Worm (Caenorhabditis elegans) whole organism, late embryonic: ENCODE data around the gene crn-2.
A peak's percentile ranks its signal among the peaks of the same experiment; 100 is the strongest.

ENCODE experiments used
- C38D4.7 ChIP-seq: fragments of 200-800 bp; sonication (Bioruptor generic); optimal IDR thresholded peaks from 2 replicates; lab custom pipeline; 2018; ENCODE audit warnings: mild to moderate bottlenecking, missing genetic modification characterization, moderate library complexity, missing compliant biosample characterization
- K02D7.2 ChIP-seq: sonication (generic microtip); optimal IDR thresholded peaks from 2 replicates; lab custom pipeline; 2017; ENCODE audit warnings: mild to moderate bottlenecking, missing genetic modification characterization, missing compliant biosample characterization
- K09A11.1 ChIP-seq: sonication (generic microtip); optimal IDR thresholded peaks from 2 replicates; lab custom pipeline; 2017; ENCODE audit warnings: antibody characterized with exemption, mild to moderate bottlenecking, missing genetic modification characterization, missing compliant biosample characterization; ENCODE audit not compliant: insufficient read depth
- T23F11.4 ChIP-seq: fragments of 200-800 bp; sonication (Bioruptor generic); optimal IDR thresholded peaks from 2 replicates; lab custom pipeline; 2018; ENCODE audit warnings: mild to moderate bottlenecking, missing genetic modification characterization, missing compliant biosample characterization
- ahr-1 ChIP-seq: sonication (generic microtip); optimal IDR thresholded peaks from 2 replicates; lab custom pipeline; 2016; ENCODE audit warnings: missing genetic modification characterization, missing compliant biosample characterization
- ceh-14 ChIP-seq: sonication (generic microtip); optimal IDR thresholded peaks from 2 replicates; lab custom pipeline; 2016; ENCODE audit warnings: missing genotype, missing genetic modification characterization, missing compliant biosample characterization
- ceh-2 ChIP-seq: sonication (generic microtip); optimal IDR thresholded peaks from 2 replicates; lab custom pipeline; 2016; ENCODE audit warnings: missing genotype, missing genetic modification characterization, missing compliant biosample characterization
- ceh-22 ChIP-seq: sonication (generic microtip); optimal IDR thresholded peaks from 2 replicates; lab custom pipeline; 2017; ENCODE audit warnings: missing biosample characterization, missing genetic modification characterization
- ceh-31 ChIP-seq: sonication (generic microtip); optimal IDR thresholded peaks from 2 replicates; lab custom pipeline; 2016; ENCODE audit warnings: missing genetic modification characterization, missing compliant biosample characterization
- ceh-48 ChIP-seq: sonication (generic microtip); optimal IDR thresholded peaks from 2 replicates; lab custom pipeline; 2016; ENCODE audit warnings: missing genetic modification characterization, inconsistent platforms, missing compliant biosample characterization
- ceh-9 ChIP-seq: sonication (generic microtip); optimal IDR thresholded peaks from 2 replicates; lab custom pipeline; 2016; ENCODE audit warnings: mild to moderate bottlenecking, missing genetic modification characterization, inconsistent platforms, missing compliant biosample characterization
- che-1 ChIP-seq: sonication (generic microtip); optimal IDR thresholded peaks from 2 replicates; lab custom pipeline; 2016; ENCODE audit warnings: mild to moderate bottlenecking, missing genetic modification characterization, missing compliant biosample characterization
- dmd-4 ChIP-seq: sonication (generic microtip); optimal IDR thresholded peaks from 2 replicates; lab custom pipeline; 2016; ENCODE audit warnings: borderline replicate concordance, missing genetic modification characterization, missing compliant biosample characterization
- dve-1 ChIP-seq: sonication (generic microtip); optimal IDR thresholded peaks from 2 replicates; lab custom pipeline; 2017; ENCODE audit warnings: antibody characterized with exemption, mild to moderate bottlenecking, missing genetic modification characterization, missing compliant biosample characterization
- elt-2 ChIP-seq: sonication (generic microtip); optimal IDR thresholded peaks from 2 replicates; lab custom pipeline; 2016; ENCODE audit warnings: missing genetic modification reagents, missing genetic modification characterization, missing compliant biosample characterization
- elt-4 ChIP-seq: sonication (generic microtip); optimal IDR thresholded peaks from 2 replicates; lab custom pipeline; 2016; ENCODE audit warnings: missing genetic modification characterization, missing compliant biosample characterization
- ets-4 ChIP-seq: sonication (generic microtip); optimal IDR thresholded peaks from 2 replicates; lab custom pipeline; 2016; ENCODE audit warnings: missing genetic modification characterization, missing compliant biosample characterization
- fax-1 ChIP-seq: sonication (generic microtip); optimal IDR thresholded peaks from 2 replicates; lab custom pipeline; 2016; ENCODE audit warnings: missing genotype, missing genetic modification characterization, missing compliant biosample characterization
- fkh-10 ChIP-seq: fragments of 150-350 bp; optimal IDR thresholded peaks from 2 replicates; lab custom pipeline; 2014; ENCODE audit warnings: missing biosample characterization, missing genetic modification reagents, missing genetic modification characterization
- fkh-6 ChIP-seq: sonication (generic microtip); optimal IDR thresholded peaks from 2 replicates; lab custom pipeline; 2016; ENCODE audit warnings: missing genetic modification characterization, missing compliant biosample characterization
- gmeb-2 ChIP-seq: sonication (generic microtip); optimal IDR thresholded peaks from 2 replicates; lab custom pipeline; 2016; ENCODE audit warnings: missing genetic modification characterization, inconsistent platforms, missing compliant biosample characterization
- hlh-13 ChIP-seq: fragments of 200-800 bp; sonication (Bioruptor generic); optimal IDR thresholded peaks from 2 replicates; lab custom pipeline; 2018; ENCODE audit warnings: mild to moderate bottlenecking, missing genetic modification characterization, missing compliant biosample characterization
- hlh-15 ChIP-seq: sonication (generic microtip); optimal IDR thresholded peaks from 2 replicates; lab custom pipeline; 2016; ENCODE audit warnings: missing genetic modification characterization, missing compliant biosample characterization
- hlh-30 ChIP-seq: sonication (generic microtip); optimal IDR thresholded peaks from 2 replicates; lab custom pipeline; 2017; ENCODE audit warnings: antibody characterized with exemption, missing genetic modification characterization, missing compliant biosample characterization; ENCODE audit not compliant: insufficient read depth
- hlh-8 ChIP-seq: sonication (generic microtip); optimal IDR thresholded peaks from 2 replicates; lab custom pipeline; 2016; ENCODE audit warnings: missing genotype, missing genetic modification characterization, missing compliant biosample characterization
- lin-11 ChIP-seq: fragments of 200-800 bp; sonication (Bioruptor generic); optimal IDR thresholded peaks from 2 replicates; lab custom pipeline; 2018; ENCODE audit warnings: mild to moderate bottlenecking, missing genetic modification characterization, missing compliant biosample characterization
- madf-2 ChIP-seq: sonication (generic microtip); optimal IDR thresholded peaks from 2 replicates; lab custom pipeline; 2017; ENCODE audit warnings: missing genetic modification characterization, missing compliant biosample characterization
- mec-3 ChIP-seq: sonication (generic microtip); optimal IDR thresholded peaks from 2 replicates; lab custom pipeline; 2016; ENCODE audit warnings: borderline replicate concordance, missing genetic modification characterization, missing compliant biosample characterization
- nfya-1 ChIP-seq: sonication (generic microtip); optimal IDR thresholded peaks from 2 replicates; lab custom pipeline; 2017; ENCODE audit warnings: missing genetic modification characterization, mild to moderate bottlenecking, missing compliant biosample characterization, antibody characterized with exemption, moderate library complexity
- pag-3 ChIP-seq: sonication (generic microtip); optimal IDR thresholded peaks from 2 replicates; lab custom pipeline; 2016; ENCODE audit warnings: missing compliant biosample characterization, missing genetic modification characterization, borderline replicate concordance
- pax-1 ChIP-seq: fragments of 150-350 bp; optimal IDR thresholded peaks from 2 replicates; lab custom pipeline; 2014; ENCODE audit warnings: missing biosample characterization, missing genetic modification characterization
- pha-4 ChIP-seq: fragments of 150-350 bp; optimal IDR thresholded peaks from 2 replicates; lab custom pipeline; 2018; ENCODE audit warnings: missing biosample characterization, missing genetic modification reagents, missing genetic modification characterization
- pros-1 ChIP-seq: fragments of 150-350 bp; optimal IDR thresholded peaks from 2 replicates; lab custom pipeline; 2014; ENCODE audit warnings: missing biosample characterization, missing genetic modification reagents, missing genetic modification characterization
- ref-2 ChIP-seq: sonication (generic microtip); optimal IDR thresholded peaks from 2 replicates; lab custom pipeline; 2016; ENCODE audit warnings: missing genetic modification characterization, missing compliant biosample characterization
- rnt-1 ChIP-seq: sonication (generic microtip); optimal IDR thresholded peaks from 2 replicates; lab custom pipeline; 2016; ENCODE audit warnings: missing genetic modification characterization, missing compliant biosample characterization
- sdc-2 ChIP-seq: sonication (generic microtip); optimal IDR thresholded peaks from 2 replicates; lab custom pipeline; 2016; ENCODE audit warnings: missing genotype, missing genetic modification characterization, missing compliant biosample characterization
- sox-2 ChIP-seq: fragments of 200-800 bp; sonication (Bioruptor generic); IDR thresholded peaks from 2 replicates; pipeline ENCODE4 v1.3.6; 2022; ENCODE audit warnings: missing genetic modification reagents, missing genetic modification characterization, missing compliant biosample characterization
- syd-9 ChIP-seq: sonication (generic microtip); optimal IDR thresholded peaks from 2 replicates; lab custom pipeline; 2016; ENCODE audit warnings: mild to moderate bottlenecking, missing genetic modification characterization, moderate library complexity, missing compliant biosample characterization
- tbx-2 ChIP-seq: sonication (generic microtip); optimal IDR thresholded peaks from 2 replicates; lab custom pipeline; 2016; ENCODE audit warnings: missing genetic modification characterization, missing compliant biosample characterization
- ttx-3 ChIP-seq: sonication (generic microtip); optimal IDR thresholded peaks from 2 replicates; lab custom pipeline; 2016; ENCODE audit warnings: missing genetic modification reagents, missing genetic modification characterization, missing compliant biosample characterization
- unc-3 ChIP-seq, 2 experiments: fragments of 200-800 bp in 1 of 2; sonication (Bioruptor generic) in 1 of 2; sonication (generic microtip) in 1 of 2; conservative IDR thresholded peaks in 1 of 2; optimal IDR thresholded peaks in 1 of 2; 2 replicates each; pipeline versions ENCODE4 v1.3.6 to Lab custom; 2016 to 2022; ENCODE audit warnings: missing compliant biosample characterization in 2 of 2, missing genetic modification characterization in 2 of 2, missing genetic modification reagents in 1 of 2
- unc-42 ChIP-seq: sonication (generic microtip); optimal IDR thresholded peaks from 2 replicates; lab custom pipeline; 2016; ENCODE audit warnings: missing genotype, missing genetic modification characterization, missing compliant biosample characterization
- unc-55 ChIP-seq: sonication (generic microtip); optimal IDR thresholded peaks from 2 replicates; lab custom pipeline; 2017; ENCODE audit warnings: missing biosample characterization, missing genetic modification reagents, missing genetic modification characterization
- unc-86 ChIP-seq: sonication (generic microtip); optimal IDR thresholded peaks from 2 replicates; lab custom pipeline; 2016; ENCODE audit warnings: missing genetic modification characterization, missing compliant biosample characterization
- zip-5 ChIP-seq: sonication (generic microtip); optimal IDR thresholded peaks from 2 replicates; lab custom pipeline; 2016; ENCODE audit warnings: missing genetic modification characterization, missing compliant biosample characterization
- ztf-16 ChIP-seq: sonication (generic microtip); optimal IDR thresholded peaks from 2 replicates; lab custom pipeline; 2017; ENCODE audit warnings: missing genetic modification characterization, missing compliant biosample characterization

crn-2 gene

ce11 chrV:5580517-5580916 lies 13.9 kb upstream of the crn-2 start:
- no peak for TF ChIP-seq dve-1 (tag; lab: Kevin White, UChicago)
- TF ChIP-seq K02D7.2 (tag; lab: Kevin White, UChicago) = no peak
- TF ChIP-seq hlh-30 (tag; lab: Kevin White, UChicago) = no peak
- peak; percentile 87 for TF ChIP-seq nfya-1
- no peak for TF ChIP-seq elt-2 (tag; lab: Kevin White, UChicago)
- no peak for TF ChIP-seq unc-3 (GFP tag; conservative IDR thresholded peaks at IDR 0.05; lab: Robert Waterston, UW)
- TF ChIP-seq unc-3 (tag; optimal IDR thresholded peaks at IDR 0.05; lab: Kevin White, UChicago) = no peak
- no peak for TF ChIP-seq ceh-22 (tag; lab: Kevin White, UChicago)
- TF ChIP-seq syd-9 (tag; lab: Kevin White, UChicago) = no peak
- no peak for TF ChIP-seq ceh-9
- TF ChIP-seq ztf-16 (tag; lab: Kevin White, UChicago) = no peak
- no peak for TF ChIP-seq sdc-2 (tag; lab: Kevin White, UChicago)
- TF ChIP-seq ttx-3 (tag; lab: Kevin White, UChicago) = no peak
- TF ChIP-seq mec-3 (tag; lab: Kevin White, UChicago) = no peak
- TF ChIP-seq hlh-13 (GFP tag; lab: Kevin White, UChicago) = no peak
- no peak for TF ChIP-seq fax-1 (tag; lab: Kevin White, UChicago)
- TF ChIP-seq unc-42 (tag; lab: Kevin White, UChicago) = peak; percentile 30
- no peak for TF ChIP-seq hlh-8 (tag; lab: Kevin White, UChicago)
- no peak for TF ChIP-seq pros-1
- TF ChIP-seq rnt-1 (tag; lab: Kevin White, UChicago) = no peak
- TF ChIP-seq ref-2 (tag; lab: Kevin White, UChicago) = peak; percentile 6
- TF ChIP-seq unc-55 (GFP tag; lab: Kevin White, UChicago) = peak; percentile 38
- TF ChIP-seq T23F11.4 = no peak
- no peak for TF ChIP-seq C38D4.7 (GFP tag; lab: Kevin White, UChicago)
- TF ChIP-seq pag-3 (tag; lab: Kevin White, UChicago) = no peak
- TF ChIP-seq ceh-14 (tag; lab: Kevin White, UChicago) = no peak
- no peak for TF ChIP-seq ahr-1 (tag; lab: Kevin White, UChicago)
- no peak for TF ChIP-seq che-1 (tag; lab: Kevin White, UChicago)
- no peak for TF ChIP-seq lin-11 (tag; lab: Kevin White, UChicago)
- TF ChIP-seq elt-4 (tag; lab: Kevin White, UChicago) = no peak
- peak; percentile 80 for TF ChIP-seq ceh-48 (tag; lab: Kevin White, UChicago)
- TF ChIP-seq pha-4 (tag; lab: Kevin White, UChicago) = no peak
- no peak for TF ChIP-seq hlh-15 (tag; lab: Kevin White, UChicago)
- TF ChIP-seq dmd-4 (tag; lab: Kevin White, UChicago) = no peak
- TF ChIP-seq fkh-6 (tag; lab: Kevin White, UChicago) = no peak
- peak; percentile 74 for TF ChIP-seq ceh-31
- peak; percentile 31 for TF ChIP-seq tbx-2 (tag; lab: Kevin White, UChicago)
- TF ChIP-seq sox-2 (GFP tag; lab: Robert Waterston, UW) = peak; percentile 40; the same call in 1 of the 2 replicates
- TF ChIP-seq K09A11.1 (tag; lab: Kevin White, UChicago) = peak; percentile 69
- TF ChIP-seq zip-5 (tag; lab: Kevin White, UChicago) = no peak
- no peak for TF ChIP-seq unc-86 (tag; lab: Kevin White, UChicago)
- TF ChIP-seq ets-4 (tag; lab: Kevin White, UChicago) = no peak
- no peak for TF ChIP-seq fkh-10 (GFP tag; lab: Kevin White, UChicago)
- TF ChIP-seq pax-1 (tag; lab: Kevin White, UChicago) = peak; percentile 21
- TF ChIP-seq madf-2 = no peak
- no peak for TF ChIP-seq gmeb-2 (tag; lab: Kevin White, UChicago)
- peak; percentile 46 for TF ChIP-seq ceh-2
